Fruit fly (Drosophila melanogaster): Measurements from ENCODE around the gene CG3699.
A peak's percentile ranks its signal among the peaks of the same experiment; 100 is the strongest.

The CG3699 gene

DNA sequence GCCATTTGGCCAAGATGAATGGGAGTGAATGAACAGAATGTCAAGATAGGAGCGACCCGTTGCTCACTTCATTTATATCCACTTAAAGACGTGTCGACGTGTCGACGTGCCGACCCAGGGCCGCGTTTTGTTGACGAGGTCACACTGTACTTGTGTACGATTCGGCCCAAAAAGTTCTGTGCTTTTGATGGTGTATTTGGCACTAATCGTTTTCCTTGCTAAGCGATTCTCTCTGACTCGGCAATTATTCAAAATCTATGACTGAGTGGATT, 921 bp upstream of the CG3699 start (continued):
- no peak for TF ChIP-seq Nf-YB (GFP tag; optimal IDR thresholded peaks at IDR 0.05)
- peak; percentile 43 for TF ChIP-seq Fer1 (GFP tag; optimal IDR thresholded peaks at IDR 0.05)
- TF ChIP-seq CG15696 (tag; optimal IDR thresholded peaks at IDR 0.05), result no peak
- no peak for TF ChIP-seq slp2 (GFP tag; optimal IDR thresholded peaks at IDR 0.05)
- peak; percentile 38; the same call in 1 of the 2 replicates for TF ChIP-seq CG9215 (GFP tag; IDR thresholded peaks at IDR 0.05)
- TF ChIP-seq ap (GFP tag; IDR thresholded peaks at IDR 0.05), result no peak
- no peak for TF ChIP-seq CG8944 (GFP tag; optimal IDR thresholded peaks at IDR 0.05)
- no peak for TF ChIP-seq nmo (GFP tag; optimal IDR thresholded peaks at IDR 0.05)
- no peak for TF ChIP-seq Drgx (GFP tag; IDR thresholded peaks at IDR 0.05)
- TF ChIP-seq tna (GFP tag; IDR thresholded peaks at IDR 0.05; ENCODE audit: partially characterized antibody), result no peak
- TF ChIP-seq kay (GFP tag; optimal IDR thresholded peaks at IDR 0.05), result no peak
- no peak for TF ChIP-seq CG12391 (tag; optimal IDR thresholded peaks at IDR 0.05)
- no peak for TF ChIP-seq ttk (GFP tag; IDR thresholded peaks at IDR 0.05)
- no peak for TF ChIP-seq fd96Cb (tag; optimal IDR thresholded peaks at IDR 0.05)
- no peak for TF ChIP-seq CG10209 (GFP tag; optimal IDR thresholded peaks at IDR 0.05)
- TF ChIP-seq CG15514 (GFP tag; optimal IDR thresholded peaks at IDR 0.05), result peak; percentile 27
- TF ChIP-seq klu (GFP tag; IDR thresholded peaks at IDR 0.05), result no peak
- no peak for TF ChIP-seq Bgb (GFP tag; IDR thresholded peaks at IDR 0.05; ENCODE audit: partially characterized antibody)
- TF ChIP-seq Hsf (GFP tag; optimal IDR thresholded peaks at IDR 0.05), result no peak
- TF ChIP-seq ind (GFP tag; optimal IDR thresholded peaks at IDR 0.05), result peak; percentile 6
- TF ChIP-seq CG31224 (GFP tag; IDR thresholded peaks at IDR 0.05), result peak; percentile 51
- TF ChIP-seq CG10366 (GFP tag; IDR thresholded peaks at IDR 0.05), result no peak
- TF ChIP-seq fu2 (GFP tag; optimal IDR thresholded peaks at IDR 0.05), result peak; percentile 13
- TF ChIP-seq Dip3 (GFP tag; optimal IDR thresholded peaks at IDR 0.05), result no peak
- TF ChIP-seq caup (GFP tag; optimal IDR thresholded peaks at IDR 0.05; ENCODE audit: severe bottlenecking), result no peak
- no peak for TF ChIP-seq kni (GFP tag; optimal IDR thresholded peaks at IDR 0.05)
- TF ChIP-seq Mrtf (GFP tag; IDR thresholded peaks at IDR 0.05), result no peak
- no peak for TF ChIP-seq dmrt99B (tag; optimal IDR thresholded peaks at IDR 0.05)
- TF ChIP-seq CG12744 (GFP tag; optimal IDR thresholded peaks at IDR 0.05), result no peak
- TF ChIP-seq cwo (GFP tag; optimal IDR thresholded peaks at IDR 0.05), result no peak
- TF ChIP-seq stc (GFP tag; IDR thresholded peaks at IDR 0.05), result no peak
- no peak for TF ChIP-seq Sry-β (GFP tag; optimal IDR thresholded peaks at IDR 0.05)
- TF ChIP-seq CG11093 (GFP tag; IDR thresholded peaks at IDR 0.05), result no peak
- peak; percentile 56; the same call in 1 of the 2 replicates for TF ChIP-seq CG14441 (GFP tag; IDR thresholded peaks at IDR 0.05)
- no peak for TF ChIP-seq CG10565 (GFP tag; optimal IDR thresholded peaks at IDR 0.05)
- TF ChIP-seq Lpt (GFP tag; optimal IDR thresholded peaks at IDR 0.05), result no peak
- TF ChIP-seq schlank (tag; optimal IDR thresholded peaks at IDR 0.05), result peak; percentile 10
- peak; percentile 53; the same call in 1 of the 2 replicates for TF ChIP-seq al (GFP tag; IDR thresholded peaks at IDR 0.05)
- no peak for TF ChIP-seq CG3163 (GFP tag; optimal IDR thresholded peaks at IDR 0.05)
- no peak for TF ChIP-seq inv (GFP tag; IDR thresholded peaks at IDR 0.05; ENCODE audit: partially characterized antibody)
- TF ChIP-seq CG1529 (GFP tag; optimal IDR thresholded peaks at IDR 0.05), result no peak
- no peak for TF ChIP-seq CG13123 (GFP tag; optimal IDR thresholded peaks at IDR 0.05)
- TF ChIP-seq Meics (GFP tag; optimal IDR thresholded peaks at IDR 0.05), result peak; percentile 19
- TF ChIP-seq pum (GFP tag; optimal IDR thresholded peaks at IDR 0.05), result no peak
- no peak for TF ChIP-seq CG4328 (GFP tag; optimal IDR thresholded peaks at IDR 0.05)
- no peak for TF ChIP-seq ara (GFP tag; IDR thresholded peaks at IDR 0.05)
- TF ChIP-seq rib (GFP tag; IDR thresholded peaks at IDR 0.05), result no peak
- no peak for TF ChIP-seq CG12659 (GFP tag; optimal IDR thresholded peaks at IDR 0.05)
- no peak for TF ChIP-seq CG3065 (GFP tag; optimal IDR thresholded peaks at IDR 0.05)
- TF ChIP-seq CG18262 (tag; optimal IDR thresholded peaks at IDR 0.05), result no peak
- no peak for TF ChIP-seq CG13296 (GFP tag; optimal IDR thresholded peaks at IDR 0.05)
- no peak for TF ChIP-seq NC2β (GFP tag; optimal IDR thresholded peaks at IDR 0.05)

Measured in whole organism, embryonic.